Worm (Caenorhabditis elegans) whole organism, L1 larva: ENCODE data around the gene C23F12.3.
A peak's percentile ranks its signal among the peaks of the same experiment; 100 is the strongest.

Experiments
- C16A3.4 ChIP-seq: fragments of 150-350 bp; optimal IDR thresholded peaks from 2 replicates; lab custom pipeline; 2014; ENCODE audit warnings: missing biosample characterization, missing genetic modification characterization
- C34B4.2 ChIP-seq: sonication (generic microtip); optimal IDR thresholded peaks from 2 replicates; lab custom pipeline; 2017; ENCODE audit warnings: mild to moderate bottlenecking, missing genetic modification characterization, missing compliant biosample characterization
- F16B12.6 ChIP-seq: fragments of 150-350 bp; optimal IDR thresholded peaks from 2 replicates; lab custom pipeline; 2014; ENCODE audit warnings: missing biosample characterization, missing genetic modification characterization
- Y116A8C.19 ChIP-seq: sonication (generic microtip); optimal IDR thresholded peaks from 2 replicates; lab custom pipeline; 2016; ENCODE audit warnings: missing compliant biosample characterization, missing genetic modification characterization, borderline replicate concordance
- aha-1 ChIP-seq: fragments of 150-350 bp; optimal IDR thresholded peaks from 2 replicates; lab custom pipeline; 2014; ENCODE audit warnings: missing biosample characterization, missing genetic modification characterization
- ceh-63 ChIP-seq: fragments of 200-800 bp; sonication (Bioruptor generic); optimal IDR thresholded peaks from 2 replicates; lab custom pipeline; 2018; ENCODE audit warnings: mild to moderate bottlenecking, missing genetic modification characterization, missing compliant biosample characterization
- ceh-82 ChIP-seq, 3 experiments: fragments of 150-350 bp in 1 of 3; sonication (generic microtip) in 2 of 3; optimal IDR thresholded peaks; 2 replicates each; lab custom pipeline; 2014 to 2017; ENCODE audit warnings: missing biosample characterization in 3 of 3, missing genetic modification characterization in 3 of 3
- ceh-88 ChIP-seq: fragments of 200-800 bp; sonication (Bioruptor generic); IDR thresholded peaks from 2 replicates; pipeline ENCODE4 v1.3.6; 2022; ENCODE audit warnings: missing genetic modification characterization, missing compliant biosample characterization
- ceh-90 ChIP-seq: sonication (generic microtip); optimal IDR thresholded peaks from 2 replicates; lab custom pipeline; 2016; ENCODE audit warnings: missing genetic modification characterization, missing compliant biosample characterization
- dpl-1 ChIP-seq, 3 experiments: fragments of 150-350 bp in 2 of 3; sonication (generic microtip) in 1 of 3; optimal IDR thresholded peaks; 2 replicates each; lab custom pipeline; 2014 to 2017; ENCODE audit warnings: missing biosample characterization in 3 of 3, missing genetic modification characterization in 3 of 3, missing genetic modification reagents in 3 of 3
- dsc-1 ChIP-seq: sonication (generic microtip); optimal IDR thresholded peaks from 2 replicates; lab custom pipeline; 2016; ENCODE audit warnings: mild to moderate bottlenecking, missing genetic modification characterization, missing compliant biosample characterization
- efl-3 ChIP-seq: fragments of 200-800 bp; sonication (Bioruptor generic); optimal IDR thresholded peaks from 2 replicates; lab custom pipeline; 2018; ENCODE audit warnings: mild to moderate bottlenecking, missing genetic modification characterization, missing compliant biosample characterization
- egl-13 ChIP-seq: sonication (generic microtip); optimal IDR thresholded peaks from 2 replicates; lab custom pipeline; 2016; ENCODE audit warnings: missing genotype, missing genetic modification reagents, missing genetic modification characterization, missing compliant biosample characterization
- egl-27 ChIP-seq, 2 experiments: fragments of 150-350 bp in 1 of 2; sonication (generic microtip); optimal IDR thresholded peaks; 3 replicates each; lab custom pipeline; 2017 to 2018; ENCODE audit warnings: missing biosample characterization in 2 of 2, missing genetic modification characterization in 2 of 2, missing genetic modification reagents in 2 of 2
- elt-2 ChIP-seq: sonication (generic microtip); optimal IDR thresholded peaks from 2 replicates; lab custom pipeline; 2016; ENCODE audit warnings: missing genetic modification characterization, mild to moderate bottlenecking, inconsistent platforms, missing compliant biosample characterization, missing genetic modification reagents
- elt-3 ChIP-seq, 6 experiments: fragments of 150-350 bp in 1 of 6; sonication (generic microtip); optimal IDR thresholded peaks; 2 replicates each; lab custom pipeline; 2017 to 2018; ENCODE audit warnings: missing biosample characterization in 6 of 6, missing genetic modification characterization in 6 of 6, inconsistent platforms in 1 of 6
- fkh-10 ChIP-seq: sonication (generic microtip); optimal IDR thresholded peaks from 2 replicates; lab custom pipeline; 2017; ENCODE audit warnings: missing biosample characterization, missing genetic modification reagents, missing genetic modification characterization
- fkh-4 ChIP-seq: sonication (generic microtip); optimal IDR thresholded peaks from 2 replicates; lab custom pipeline; 2016; ENCODE audit warnings: missing compliant biosample characterization, missing genetic modification characterization, borderline replicate concordance
- fkh-8 ChIP-seq: sonication (generic microtip); optimal IDR thresholded peaks from 2 replicates; lab custom pipeline; 2016; ENCODE audit warnings: mild to moderate bottlenecking, missing genetic modification characterization, missing compliant biosample characterization
- fos-1 ChIP-seq: fragments of 150-350 bp; optimal IDR thresholded peaks from 2 replicates; lab custom pipeline; 2014; ENCODE audit warnings: missing biosample characterization, missing genetic modification characterization
- hlh-17 ChIP-seq: fragments of 200-800 bp; sonication (Bioruptor generic); optimal IDR thresholded peaks from 2 replicates; lab custom pipeline; 2018; ENCODE audit warnings: missing genetic modification characterization, mild to moderate bottlenecking, missing compliant biosample characterization, moderate library complexity, borderline replicate concordance
- hpl-2 ChIP-seq: fragments of 150-350 bp; optimal IDR thresholded peaks from 2 replicates; lab custom pipeline; 2014; ENCODE audit warnings: missing biosample characterization, missing genetic modification reagents, missing genetic modification characterization
- irx-1 ChIP-seq: sonication (generic microtip); optimal IDR thresholded peaks from 2 replicates; lab custom pipeline; 2016; ENCODE audit warnings: missing genetic modification characterization, missing compliant biosample characterization
- jun-1 ChIP-seq: fragments of 150-350 bp; optimal IDR thresholded peaks from 2 replicates; lab custom pipeline; 2014; ENCODE audit warnings: missing biosample characterization, missing genetic modification reagents, missing genetic modification characterization
- lin-13 ChIP-seq: fragments of 150-350 bp; optimal IDR thresholded peaks from 2 replicates; lab custom pipeline; 2014; ENCODE audit warnings: missing biosample characterization, missing genetic modification reagents, missing genetic modification characterization
- lin-35 ChIP-seq, 2 experiments: fragments of 150-350 bp; optimal IDR thresholded peaks; 2 replicates each; lab custom pipeline; 2014; ENCODE audit warnings: missing biosample characterization in 2 of 2, missing genetic modification characterization in 2 of 2, missing genetic modification reagents in 2 of 2
- lir-3 ChIP-seq: sonication (generic microtip); optimal IDR thresholded peaks from 2 replicates; lab custom pipeline; 2016; ENCODE audit warnings: mild to moderate bottlenecking, missing genetic modification characterization, moderate library complexity, missing compliant biosample characterization; ENCODE audit not compliant: poor library complexity
- lsy-2 ChIP-seq, 2 experiments: fragments of 150-350 bp; optimal IDR thresholded peaks; 2 replicates each; lab custom pipeline; 2014; ENCODE audit warnings: missing biosample characterization in 2 of 2, missing genetic modification characterization in 2 of 2
- mdl-1 ChIP-seq, 2 experiments: fragments of 150-350 bp; optimal IDR thresholded peaks; 2 replicates each; lab custom pipeline; 2014 to 2017; ENCODE audit warnings: missing biosample characterization in 2 of 2, missing genetic modification characterization in 2 of 2, inconsistent platforms in 1 of 2
- mep-1 ChIP-seq: fragments of 150-350 bp; optimal IDR thresholded peaks from 2 replicates; lab custom pipeline; 2014; ENCODE audit warnings: missing biosample characterization, missing genetic modification characterization
- nhr-12 ChIP-seq: sonication (generic microtip); optimal IDR thresholded peaks from 2 replicates; lab custom pipeline; 2017; ENCODE audit warnings: missing biosample characterization, missing genetic modification characterization
- nhr-19 ChIP-seq: fragments of 200-800 bp; sonication (Bioruptor generic); conservative IDR thresholded peaks from 2 replicates; pipeline ENCODE4 v1.3.6; 2022; ENCODE audit warnings: missing genetic modification characterization, missing compliant biosample characterization
- nhr-20 ChIP-seq: sonication (generic microtip); optimal IDR thresholded peaks from 2 replicates; lab custom pipeline; 2016; ENCODE audit warnings: mild to moderate bottlenecking, missing genetic modification characterization, missing compliant biosample characterization
- nhr-28 ChIP-seq: fragments of 150-350 bp; optimal IDR thresholded peaks from 2 replicates; lab custom pipeline; 2014; ENCODE audit warnings: missing biosample characterization, missing genetic modification characterization
- nhr-47 ChIP-seq: sonication (generic microtip); optimal IDR thresholded peaks from 2 replicates; lab custom pipeline; 2016; ENCODE audit warnings: mild to moderate bottlenecking, missing genetic modification characterization, moderate library complexity, missing compliant biosample characterization
- nhr-71 ChIP-seq: sonication (generic microtip); optimal IDR thresholded peaks from 2 replicates; lab custom pipeline; 2016; ENCODE audit warnings: mild to moderate bottlenecking, missing genetic modification characterization, moderate library complexity, missing compliant biosample characterization
- nhr-77 ChIP-seq: fragments of 150-350 bp; optimal IDR thresholded peaks from 2 replicates; lab custom pipeline; 2014; ENCODE audit warnings: missing biosample characterization, missing genetic modification characterization
- nhr-84 ChIP-seq: sonication (generic microtip); optimal IDR thresholded peaks from 2 replicates; lab custom pipeline; 2017; ENCODE audit warnings: missing biosample characterization, missing genetic modification characterization
- nhr-85 ChIP-seq: sonication (generic microtip); peaks from one replicate; lab custom pipeline; 2016; ENCODE audit warnings: missing genetic modification characterization, inconsistent platforms, missing compliant biosample characterization
- pag-3 ChIP-seq: sonication (generic microtip); optimal IDR thresholded peaks from 2 replicates; lab custom pipeline; 2017; ENCODE audit warnings: missing genetic modification characterization, mild to moderate bottlenecking, missing compliant biosample characterization, antibody characterized with exemption, borderline replicate concordance; ENCODE audit not compliant: insufficient read depth
- rnt-1 ChIP-seq: sonication (generic microtip); optimal IDR thresholded peaks from 2 replicates; lab custom pipeline; 2016; ENCODE audit warnings: mild to moderate bottlenecking, missing genetic modification characterization, moderate library complexity, missing compliant biosample characterization
- snu-23 ChIP-seq: sonication (generic microtip); optimal IDR thresholded peaks from 2 replicates; lab custom pipeline; 2016; ENCODE audit warnings: missing genetic modification characterization, missing compliant biosample characterization
- sox-4 ChIP-seq: sonication (generic microtip); optimal IDR thresholded peaks from 2 replicates; lab custom pipeline; 2016; ENCODE audit warnings: missing genetic modification characterization, missing compliant biosample characterization
- swsn-7 ChIP-seq: sonication (generic microtip); optimal IDR thresholded peaks from 2 replicates; lab custom pipeline; 2016; ENCODE audit warnings: missing genetic modification characterization, missing compliant biosample characterization
- unc-62 ChIP-seq: fragments of 150-350 bp; optimal IDR thresholded peaks from 2 replicates; lab custom pipeline; 2014; ENCODE audit warnings: missing biosample characterization, missing genetic modification reagents, missing genetic modification characterization
- unc-86 ChIP-seq: sonication (generic microtip); optimal IDR thresholded peaks from 2 replicates; lab custom pipeline; 2016; ENCODE audit warnings: missing genetic modification characterization, missing compliant biosample characterization
- vab-15 ChIP-seq: sonication (generic microtip); optimal IDR thresholded peaks from 2 replicates; lab custom pipeline; 2017; ENCODE audit warnings: missing genotype, mild to moderate bottlenecking, missing genetic modification characterization, missing compliant biosample characterization
- zag-1 ChIP-seq: fragments of 150-350 bp; optimal IDR thresholded peaks from 2 replicates; lab custom pipeline; 2014; ENCODE audit warnings: missing biosample characterization, missing genetic modification characterization
- zip-4 ChIP-seq: fragments of 200-800 bp; sonication (Bioruptor generic); optimal IDR thresholded peaks from 2 replicates; lab custom pipeline; 2018; ENCODE audit warnings: mild to moderate bottlenecking, missing genetic modification characterization, moderate library complexity, missing compliant biosample characterization
- ztf-4 ChIP-seq: fragments of 150-350 bp; optimal IDR thresholded peaks from 2 replicates; lab custom pipeline; 2014; ENCODE audit warnings: missing biosample characterization, missing genetic modification characterization

The C23F12.3 gene

DNA sequence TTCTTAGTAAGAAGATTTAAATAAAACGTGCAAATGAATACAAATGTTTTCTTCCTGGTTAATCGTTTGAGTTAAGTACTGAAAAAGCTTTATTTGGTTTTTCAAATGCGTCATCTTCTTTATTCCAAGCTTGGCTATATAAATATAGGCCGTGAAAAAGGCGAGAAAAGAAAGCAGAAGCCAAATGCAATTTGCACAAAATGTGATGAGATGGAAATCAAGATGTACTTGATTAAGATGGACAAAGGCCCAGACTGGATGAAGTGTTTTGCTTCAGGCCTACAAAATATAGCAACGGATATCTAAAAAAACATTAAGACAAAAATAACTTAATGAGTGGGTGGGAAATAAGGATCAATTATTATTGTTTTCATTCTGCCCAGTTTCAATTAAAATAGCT is 19.2 kb upstream of the C23F12.3 start:
- TF ChIP-seq fkh-10 (GFP tag; lab: Kevin White, UChicago) (peak; percentile 1), fkh-4 (tag; lab: Kevin White, UChicago) (no peak), nhr-84 (tag; lab: Kevin White, UChicago) (no peak)

ce11 chrX:9372987-9373386 is 18.5 kb upstream of the C23F12.3 start:
- TF ChIP-seq egl-13 (tag; lab: Kevin White, UChicago) = no peak
- no peak for TF ChIP-seq elt-2 (tag; lab: Kevin White, UChicago)
- no peak for TF ChIP-seq ceh-88 (GFP tag; lab: Robert Waterston, UW)
- TF ChIP-seq lir-3 (tag; lab: Kevin White, UChicago) = peak; percentile 49
- peak in 1 of 2 experiments; percentile 53 for TF ChIP-seq mdl-1 (tag; optimal IDR thresholded peaks at IDR 0.05; lab: Kevin White, UChicago)
- TF ChIP-seq Y116A8C.19 (tag; lab: Kevin White, UChicago) = no peak
- TF ChIP-seq elt-3 (tag; optimal IDR thresholded peaks at IDR 0.05; lab: Kevin White, UChicago) = peak in 1 of 6 experiments; percentile 31
- TF ChIP-seq ceh-90 (tag; lab: Kevin White, UChicago) = no peak
- no peak for TF ChIP-seq C34B4.2 (tag; lab: Kevin White, UChicago)
- no peak for TF ChIP-seq hpl-2 (GFP tag; lab: Kevin White, UChicago)
- no peak for TF ChIP-seq aha-1 (tag; lab: Kevin White, UChicago)
- TF ChIP-seq hlh-17 = no peak
- no peak for TF ChIP-seq unc-62 (GFP tag; lab: Kevin White, UChicago)
- no peak for TF ChIP-seq dpl-1 (GFP tag; optimal IDR thresholded peaks at IDR 0.05; lab: Kevin White, UChicago)
- TF ChIP-seq nhr-77 = peak; percentile 19
- no peak for TF ChIP-seq nhr-12 (tag; lab: Kevin White, UChicago)
- TF ChIP-seq ceh-63 (GFP tag; lab: Kevin White, UChicago) = no peak
- TF ChIP-seq rnt-1 (tag; lab: Kevin White, UChicago) = peak; percentile 69
- TF ChIP-seq zag-1 (tag; lab: Kevin White, UChicago) = no peak
- no peak for TF ChIP-seq C16A3.4
- peak in 1 of 2 experiments; percentile 25 for TF ChIP-seq lsy-2 (tag; optimal IDR thresholded peaks at IDR 0.05; lab: Kevin White, UChicago)
- peak; percentile 63 for TF ChIP-seq nhr-85 (tag; lab: Kevin White, UChicago)
- TF ChIP-seq jun-1 = no peak
- TF ChIP-seq zip-4 (GFP tag; lab: Kevin White, UChicago) = peak; percentile 16
- TF ChIP-seq fos-1 = no peak
- TF ChIP-seq fkh-8 (tag; lab: Kevin White, UChicago) = peak; percentile 9
- peak; percentile 46 for TF ChIP-seq mep-1 (tag; lab: Kevin White, UChicago)
- TF ChIP-seq vab-15 (tag; lab: Kevin White, UChicago) = no peak
- TF ChIP-seq nhr-20 (tag; lab: Kevin White, UChicago) = peak; percentile 55
- no peak for TF ChIP-seq unc-86 (tag; lab: Kevin White, UChicago)
- TF ChIP-seq dsc-1 = peak; percentile 48
- no peak for TF ChIP-seq ztf-4 (tag; lab: Kevin White, UChicago)
- TF ChIP-seq efl-3 = no peak
- TF ChIP-seq nhr-71 = peak; percentile 64
- peak in 1 of 2 experiments; percentile 56 for TF ChIP-seq lin-35 (GFP tag; optimal IDR thresholded peaks at IDR 0.05; lab: Kevin White, UChicago)
- TF ChIP-seq F16B12.6 = no peak
- TF ChIP-seq pag-3 (tag; lab: Kevin White, UChicago) = no peak
- TF ChIP-seq irx-1 (tag; lab: Kevin White, UChicago) = peak; percentile 37
- peak; percentile 63 for TF ChIP-seq nhr-19 (GFP tag; lab: Robert Waterston, UW)
- TF ChIP-seq sox-4 (tag; lab: Kevin White, UChicago) = no peak
- TF ChIP-seq nhr-47 (tag; lab: Kevin White, UChicago) = peak; percentile 61
- no peak for TF ChIP-seq nhr-28
- TF ChIP-seq egl-27 (tag; optimal IDR thresholded peaks at IDR 0.05; lab: Kevin White, UChicago) = no peak
- TF ChIP-seq swsn-7 (tag; lab: Kevin White, UChicago) = peak; percentile 36
- TF ChIP-seq snu-23 (GFP tag; lab: Kevin White, UChicago) = peak; percentile 69
- TF ChIP-seq fkh-4 (tag; lab: Kevin White, UChicago) = no peak
- no peak for TF ChIP-seq lin-13
- peak; percentile 12 to 44 (median 19) for TF ChIP-seq ceh-82 (tag; optimal IDR thresholded peaks at IDR 0.05; lab: Kevin White, UChicago)
